Worm (Caenorhabditis elegans) whole organism, young adult: Measurements from ENCODE around the gene C06G1.1.

Source experiments
- B0035.1 ChIP-seq: sonication (generic microtip); optimal IDR thresholded peaks from 2 replicates; lab custom pipeline; 2016; ENCODE audit warnings: missing genetic modification characterization, mild to moderate bottlenecking, missing compliant biosample characterization, missing genotype, missing genetic modification reagents
- B0261.1 ChIP-seq: sonication (generic microtip); optimal IDR thresholded peaks from 2 replicates; lab custom pipeline; 2016; ENCODE audit warnings: mild to moderate bottlenecking, missing genetic modification characterization, moderate library complexity, missing compliant biosample characterization
- B0336.3 ChIP-seq: fragments of 200-800 bp; sonication (Bioruptor generic); IDR thresholded peaks from 2 replicates; pipeline ENCODE4 v1.3.6; 2022; ENCODE audit warnings: missing genetic modification characterization, missing compliant biosample characterization
- K12H6.12 ChIP-seq: fragments of 200-800 bp; sonication (Bioruptor generic); optimal IDR thresholded peaks from 2 replicates; lab custom pipeline; 2018; ENCODE audit warnings: mild to moderate bottlenecking, missing genetic modification characterization, missing compliant biosample characterization
- ZK185.1 ChIP-seq: sonication (generic microtip); optimal IDR thresholded peaks from 2 replicates; lab custom pipeline; 2016; ENCODE audit warnings: mild to moderate bottlenecking, missing genetic modification characterization, missing compliant biosample characterization; ENCODE audit not compliant: poor library complexity, severe bottlenecking
- ama-1 ChIP-seq, 3 experiments: fragments of 150-350 bp in 1 of 3; sonication (generic microtip) in 2 of 3; optimal IDR thresholded peaks; 2 replicates each; lab custom pipeline; 2014 to 2018; ENCODE audit warnings: missing biosample characterization in 2 of 3, missing genetic modification characterization in 2 of 3, missing genetic modification reagents in 2 of 3
- bed-1 ChIP-seq: fragments of 200-800 bp; sonication (Bioruptor generic); IDR thresholded peaks from 2 replicates; pipeline ENCODE4 v1.3.6; 2022; ENCODE audit warnings: missing genetic modification reagents, missing genetic modification characterization, missing compliant biosample characterization
- cebp-1 ChIP-seq, 2 experiments: fragments of 200-800 bp in 1 of 2; sonication (Bioruptor generic) in 1 of 2; sonication (generic microtip) in 1 of 2; IDR thresholded peaks in 1 of 2; optimal IDR thresholded peaks in 1 of 2; 2 replicates each; pipeline versions ENCODE4 v1.3.6 to Lab custom; 2017 to 2022; ENCODE audit warnings: missing compliant biosample characterization in 2 of 2, missing genetic modification characterization in 2 of 2, mild to moderate bottlenecking in 1 of 2, missing genetic modification reagents in 1 of 2, moderate library complexity in 1 of 2
- ceh-100 ChIP-seq: fragments of 200-800 bp; sonication (Bioruptor generic); IDR thresholded peaks from 2 replicates; pipeline ENCODE4 v1.3.6; 2022; ENCODE audit warnings: missing genetic modification reagents, missing genetic modification characterization, missing compliant biosample characterization
- ceh-27 ChIP-seq: fragments of 200-800 bp; sonication (Bioruptor generic); optimal IDR thresholded peaks from 2 replicates; lab custom pipeline; 2018; ENCODE audit warnings: mild to moderate bottlenecking, missing genetic modification characterization, moderate library complexity, missing compliant biosample characterization
- ceh-58 ChIP-seq: fragments of 200-800 bp; sonication (Bioruptor generic); IDR thresholded peaks from 2 replicates; pipeline ENCODE4 v1.3.6; 2022; ENCODE audit warnings: missing genetic modification characterization, missing compliant biosample characterization
- ceh-91 ChIP-seq: fragments of 200-800 bp; sonication (Bioruptor generic); IDR thresholded peaks from 2 replicates; pipeline ENCODE4 v1.3.6; 2022; ENCODE audit warnings: missing genetic modification reagents, missing genetic modification characterization, missing compliant biosample characterization
- dpl-1 ChIP-seq: fragments of 150-350 bp; optimal IDR thresholded peaks from 2 replicates; lab custom pipeline; 2014; ENCODE audit warnings: missing biosample characterization, missing genetic modification reagents, missing genetic modification characterization
- egl-44 ChIP-seq: fragments of 200-800 bp; sonication (Bioruptor generic); IDR thresholded peaks from 2 replicates; pipeline ENCODE4 v1.3.6; 2022; ENCODE audit warnings: missing genetic modification reagents, missing genetic modification characterization, missing compliant biosample characterization
- egrh-3 ChIP-seq: fragments of 200-800 bp; sonication (Bioruptor generic); IDR thresholded peaks from 2 replicates; pipeline ENCODE4 v1.3.6; 2022; ENCODE audit warnings: missing genetic modification reagents, missing genetic modification characterization, missing compliant biosample characterization
- let-526 ChIP-seq: fragments of 200-800 bp; sonication (Bioruptor generic); IDR thresholded peaks from 2 replicates; pipeline ENCODE4 v1.3.6; 2022; ENCODE audit warnings: missing genetic modification reagents, missing genetic modification characterization, missing compliant biosample characterization
- lin-35 ChIP-seq, 3 experiments: fragments of 150-350 bp in 2 of 3; sonication (generic microtip) in 1 of 3; optimal IDR thresholded peaks; 2 replicates each; lab custom pipeline; 2014 to 2018; ENCODE audit warnings: missing biosample characterization in 3 of 3, missing genetic modification characterization in 3 of 3, missing genetic modification reagents in 3 of 3
- lin-40 ChIP-seq: sonication (generic microtip); optimal IDR thresholded peaks from 2 replicates; lab custom pipeline; 2016; ENCODE audit warnings: missing genetic modification characterization, mild to moderate bottlenecking, missing compliant biosample characterization, missing genotype, missing genetic modification reagents
- lir-1 ChIP-seq: fragments of 200-800 bp; sonication (Bioruptor generic); conservative IDR thresholded peaks from 2 replicates; pipeline ENCODE4 v1.3.6; 2022; ENCODE audit warnings: missing genetic modification reagents, missing genetic modification characterization, missing compliant biosample characterization
- lsy-27 ChIP-seq: sonication (generic microtip); optimal IDR thresholded peaks from 2 replicates; lab custom pipeline; 2017; ENCODE audit warnings: missing genetic modification characterization, mild to moderate bottlenecking, missing compliant biosample characterization, antibody characterized with exemption, missing genotype, borderline replicate concordance; ENCODE audit not compliant: insufficient read depth
- madf-10 ChIP-seq: sonication (generic microtip); optimal IDR thresholded peaks from 2 replicates; lab custom pipeline; 2016; ENCODE audit warnings: mild to moderate bottlenecking, missing genetic modification characterization, missing compliant biosample characterization
- madf-6 ChIP-seq: fragments of 200-800 bp; sonication (Bioruptor generic); IDR thresholded peaks from 2 replicates; pipeline ENCODE4 v1.3.6; 2022; ENCODE audit warnings: missing genetic modification reagents, missing genetic modification characterization, missing compliant biosample characterization
- mcd-1 ChIP-seq: fragments of 200-800 bp; sonication (Bioruptor generic); IDR thresholded peaks from 2 replicates; pipeline ENCODE4 v1.3.6; 2022; ENCODE audit warnings: missing genetic modification reagents, missing genetic modification characterization, missing compliant biosample characterization
- nhr-80 ChIP-seq: sonication (generic microtip); optimal IDR thresholded peaks from 2 replicates; lab custom pipeline; 2016; ENCODE audit warnings: missing genetic modification characterization, missing compliant biosample characterization
- pbrm-1 ChIP-seq: fragments of 200-800 bp; sonication (Bioruptor generic); IDR thresholded peaks from 2 replicates; pipeline ENCODE4 v1.3.6; 2022; ENCODE audit warnings: missing genetic modification reagents, missing genetic modification characterization, missing compliant biosample characterization
- rpc-1 ChIP-seq, 2 experiments: fragments of 150-350 bp in 1 of 2; sonication (generic microtip) in 1 of 2; optimal IDR thresholded peaks; 2 replicates each; lab custom pipeline; 2014 to 2018; ENCODE audit warnings: missing biosample characterization in 1 of 2, missing genetic modification characterization in 1 of 2, missing genetic modification reagents in 1 of 2, missing genotype in 1 of 2
- snpc-3.4 ChIP-seq: sonication (generic microtip); optimal IDR thresholded peaks from 2 replicates; lab custom pipeline; 2017; ENCODE audit warnings: missing genetic modification characterization, mild to moderate bottlenecking, missing compliant biosample characterization, antibody characterized with exemption, moderate library complexity, missing genotype, missing genetic modification reagents
- snpc-4 ChIP-seq, 5 experiments: fragments of 150-350 bp in 1 of 5; sonication (generic microtip) in 4 of 5; optimal IDR thresholded peaks; 2 replicates each; lab custom pipeline; 2014 to 2018; ENCODE audit warnings: missing genetic modification characterization in 5 of 5, missing biosample characterization in 3 of 5, antibody characterized with exemption in 2 of 5, mild to moderate bottlenecking in 2 of 5, missing compliant biosample characterization in 2 of 5, missing genotype in 2 of 5, moderate library complexity in 2 of 5, missing genetic modification reagents in 1 of 5
- somi-1 ChIP-seq: fragments of 200-800 bp; sonication (Bioruptor generic); optimal IDR thresholded peaks from 2 replicates; lab custom pipeline; 2018; ENCODE audit warnings: mild to moderate bottlenecking, missing genetic modification characterization, missing compliant biosample characterization
- sptf-2 ChIP-seq: fragments of 200-800 bp; sonication (Bioruptor generic); optimal IDR thresholded peaks from 2 replicates; lab custom pipeline; 2018; ENCODE audit warnings: mild to moderate bottlenecking, missing genetic modification characterization, missing compliant biosample characterization
- tbp1 ChIP-seq: fragments of 200-800 bp; sonication (Bioruptor generic); optimal IDR thresholded peaks from 2 replicates; lab custom pipeline; 2018; ENCODE audit warnings: mild to moderate bottlenecking, missing genetic modification characterization, missing compliant biosample characterization
- zfh-2 ChIP-seq: fragments of 200-800 bp; sonication (Bioruptor generic); conservative IDR thresholded peaks from 2 replicates; pipeline ENCODE4 v1.3.6; 2022; ENCODE audit warnings: missing genetic modification reagents, missing genetic modification characterization, missing compliant biosample characterization
- zim-3 ChIP-seq: sonication (generic microtip); optimal IDR thresholded peaks from 2 replicates; lab custom pipeline; 2017; ENCODE audit warnings: mild to moderate bottlenecking, missing genetic modification characterization, moderate library complexity, missing compliant biosample characterization
- ztf-18 ChIP-seq: sonication (generic microtip); optimal IDR thresholded peaks from 2 replicates; lab custom pipeline; 2016; ENCODE audit warnings: missing genotype, mild to moderate bottlenecking, missing genetic modification characterization, missing compliant biosample characterization

C06G1.1 gene

DNA sequence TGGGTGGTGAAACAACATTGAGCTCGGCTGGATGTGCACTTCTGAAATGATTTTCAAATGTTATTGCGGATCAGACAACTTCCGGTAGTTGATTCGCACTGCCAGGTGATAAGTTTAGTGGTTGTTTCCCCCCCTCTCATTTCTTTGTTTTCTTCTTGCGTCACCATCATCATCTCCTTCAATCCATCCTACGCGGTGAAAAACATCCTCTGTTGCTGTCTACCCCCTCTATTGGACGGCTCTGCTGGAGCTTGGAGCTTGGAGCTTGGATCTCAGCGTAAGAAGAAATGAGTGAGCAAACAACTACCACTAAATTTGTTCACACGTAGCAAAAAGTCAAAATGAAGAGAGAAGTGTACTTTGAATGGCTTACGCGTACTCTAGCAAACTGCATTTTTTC is 8.5 kb downstream of the C06G1.1 start:
- TF ChIP-seq cebp-1 (GFP tag; IDR thresholded peaks at IDR 0.05; lab: Robert Waterston, UW), result no peak
- TF ChIP-seq cebp-1 (tag; optimal IDR thresholded peaks at IDR 0.05; lab: Kevin White, UChicago), result no peak
- no peak for TF ChIP-seq egl-44 (GFP tag; lab: Robert Waterston, UW)
- TF ChIP-seq mcd-1 (GFP tag; lab: Robert Waterston, UW), result no peak
- no peak for TF ChIP-seq B0035.1
- no peak for TF ChIP-seq snpc-3.4 (tag; lab: Kevin White, UChicago)
- no peak for TF ChIP-seq somi-1
- no peak for TF ChIP-seq lin-40 (tag; lab: Kevin White, UChicago)
- no peak for TF ChIP-seq nhr-80 (tag; lab: Kevin White, UChicago)
- TF ChIP-seq lin-35 (GFP tag; optimal IDR thresholded peaks at IDR 0.05; lab: Kevin White, UChicago), result no peak

ce11 chrX:16643246-16643645 is 10.1 kb downstream of the C06G1.1 start:
- TF ChIP-seq madf-6 (GFP tag; lab: Robert Waterston, UW) (no peak), egrh-3 (GFP tag; lab: Robert Waterston, UW) (peak; percentile 89; the same call in 1 of the 2 replicates), zfh-2 (GFP tag; lab: Robert Waterston, UW) (peak; percentile 95), ZK185.1 (no peak), ceh-100 (GFP tag; lab: Robert Waterston, UW) (no peak), madf-10 (tag; lab: Kevin White, UChicago) (no peak), ceh-27 (no peak), sptf-2 (GFP tag; lab: Kevin White, UChicago) (peak; percentile 29), dpl-1 (no peak)

DNA sequence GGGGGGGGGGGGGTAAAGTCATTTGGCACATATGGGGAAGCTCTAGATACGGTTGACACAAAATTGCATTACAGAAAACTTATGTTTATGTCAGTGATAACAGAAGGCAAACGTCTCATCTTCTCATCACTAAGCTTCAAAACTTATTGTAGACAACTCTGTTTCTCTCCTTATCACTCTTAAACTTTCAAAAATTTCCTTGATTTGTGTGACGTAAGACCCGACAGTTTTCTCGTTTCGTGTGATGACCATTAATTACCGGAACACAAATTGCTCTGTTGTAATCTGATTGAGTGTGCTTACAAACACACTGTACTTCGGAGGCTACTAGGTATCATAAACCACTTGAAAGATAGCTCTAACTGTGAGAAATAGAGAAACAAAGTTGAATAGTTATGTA is 11.7 kb downstream of the C06G1.1 start:
- TF ChIP-seq nhr-80 (tag; lab: Kevin White, UChicago) (peak; percentile 54), ama-1 (optimal IDR thresholded peaks at IDR 0.05; lab: Kevin White, UChicago) (no peak), ama-1 (GFP tag; optimal IDR thresholded peaks at IDR 0.05; lab: Kevin White, UChicago) (no peak)

DNA sequence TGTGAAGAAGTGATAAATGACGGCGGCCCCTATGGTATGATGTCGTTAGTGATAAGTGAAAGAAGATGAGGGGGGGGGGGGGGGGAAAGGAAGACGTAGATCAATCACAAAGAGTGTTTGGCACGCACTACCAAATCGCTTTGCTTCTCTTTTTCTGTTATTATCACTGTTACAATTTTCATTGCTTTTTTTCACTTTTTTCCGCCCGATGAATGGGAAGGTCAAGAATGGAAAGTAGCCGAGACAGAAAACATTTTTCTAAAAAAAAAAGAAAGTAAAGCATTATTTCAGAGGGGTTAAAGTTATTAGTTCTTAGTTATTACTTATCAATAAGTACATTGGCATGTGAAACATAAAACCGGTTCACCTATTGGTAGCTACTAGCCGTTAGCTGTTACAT is 14.1 kb downstream of the C06G1.1 start:
- TF ChIP-seq rpc-1 (optimal IDR thresholded peaks at IDR 0.05; lab: Kevin White, UChicago), result no peak
- TF ChIP-seq rpc-1 (tag; optimal IDR thresholded peaks at IDR 0.05; lab: Kevin White, UChicago), result no peak
- no peak for TF ChIP-seq snpc-4 (GFP tag; optimal IDR thresholded peaks at IDR 0.05; lab: Kevin White, UChicago)
- no peak for TF ChIP-seq snpc-4 (tag; optimal IDR thresholded peaks at IDR 0.05; lab: Kevin White, UChicago)
- TF ChIP-seq ztf-18 (tag; lab: Kevin White, UChicago), result no peak
- TF ChIP-seq zim-3 (tag; lab: Kevin White, UChicago), result no peak
- no peak for TF ChIP-seq bed-1 (GFP tag; lab: Robert Waterston, UW)
- no peak for TF ChIP-seq ama-1 (optimal IDR thresholded peaks at IDR 0.05; lab: Kevin White, UChicago)
- TF ChIP-seq ama-1 (GFP tag; optimal IDR thresholded peaks at IDR 0.05; lab: Kevin White, UChicago), result no peak
- TF ChIP-seq lir-1 (GFP tag; lab: Robert Waterston, UW), result no peak
- TF ChIP-seq pbrm-1 (GFP tag; lab: Robert Waterston, UW), result no peak
- TF ChIP-seq ceh-100 (GFP tag; lab: Robert Waterston, UW), result no peak
- no peak for TF ChIP-seq tbp1 (GFP tag; lab: Kevin White, UChicago)
- no peak for TF ChIP-seq lsy-27 (tag; lab: Kevin White, UChicago)
- no peak for TF ChIP-seq B0261.1
- TF ChIP-seq B0336.3 (GFP tag; lab: Robert Waterston, UW), result no peak
- TF ChIP-seq let-526 (GFP tag; lab: Robert Waterston, UW), result no peak
- no peak for TF ChIP-seq ceh-58 (GFP tag; lab: Robert Waterston, UW)
- no peak for TF ChIP-seq K12H6.12 (tag; lab: Kevin White, UChicago)
- TF ChIP-seq ceh-91 (GFP tag; lab: Robert Waterston, UW), result no peak
